Fruit fly (Drosophila melanogaster) Kc167 (cell line): ENCODE measurements around the gene CG5958.

ENCODE experiments used
- h ChIP-seq: fragments of >200 bp; optimal IDR thresholded peaks from 3 replicates; lab custom pipeline; 2018; ENCODE audit warnings: missing external identifiers
- psq ChIP-seq: fragments of >200 bp; optimal IDR thresholded peaks from 2 replicates; lab custom pipeline; 2017; ENCODE audit warnings: missing external identifiers

DNA sequence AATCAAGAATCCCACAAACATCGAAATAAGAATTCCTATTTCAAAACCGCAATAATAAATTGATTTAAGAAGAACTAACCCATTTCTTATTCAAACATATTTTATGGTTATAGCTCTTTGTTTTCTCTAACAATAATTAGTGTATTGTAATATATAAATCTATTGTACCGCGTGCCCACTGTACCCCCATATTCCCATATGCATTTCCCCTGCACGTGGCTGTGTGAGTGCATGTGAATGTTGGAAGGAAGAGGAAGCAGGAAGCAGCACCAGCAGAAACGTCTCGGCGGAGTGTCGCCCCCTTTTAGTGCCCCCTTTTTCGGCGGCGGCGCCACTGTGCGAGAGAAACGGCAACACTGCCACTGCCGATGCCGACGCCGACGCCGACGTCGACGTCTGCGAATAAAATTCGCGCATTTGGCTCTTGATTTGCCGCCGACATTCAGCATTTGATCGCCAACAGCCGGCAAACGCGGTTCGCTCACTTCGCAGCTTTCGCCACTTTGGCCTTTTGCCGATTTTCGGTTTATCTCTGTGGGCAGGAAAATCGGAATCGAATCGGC lies 9.9 kb downstream of the CG5958 start:
- TF ChIP-seq psq (lab: Kevin White, UChicago), result no peak
- TF ChIP-seq h, result no peak
